3 fruit fly cellular contexts compared by ENCODE assay signal in the genomic region with DNA sequence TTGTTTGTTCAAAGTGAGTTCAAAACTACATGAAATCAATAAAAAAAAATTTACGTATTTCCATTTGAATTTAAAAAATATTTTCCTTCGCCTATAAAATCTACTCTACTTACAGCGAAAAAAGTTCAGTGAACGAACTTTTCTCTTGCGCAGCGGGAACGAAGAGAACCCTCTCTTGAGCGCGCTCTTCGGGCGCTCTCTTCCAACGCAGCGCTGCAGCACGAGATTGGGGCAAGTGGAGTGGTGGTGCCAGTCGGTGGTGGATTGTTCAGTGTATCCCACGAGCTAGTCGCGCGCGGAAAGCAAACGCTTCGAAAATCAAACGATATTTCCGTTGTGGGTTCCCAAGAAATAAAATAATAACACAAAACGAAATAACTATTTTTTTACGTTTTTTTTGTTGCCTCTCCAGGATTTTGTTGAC.
TF ChIP-seq lines count a peak whose summit lies in the region.

A gene (plus strand): TSS at position 272 of the 424 bp plus-strand sequence.

TF ChIP-seq in whole organism, embryonic, 481 proteins besides CTCF, POLR2A, EP300 and RAD21 (continued from another document and continues in another):
- TF ChIP-seq fd3F (GFP tag; optimal IDR thresholded peaks at IDR 0.05; lab: Kevin White, UChicago): no peak
- no peak for TF ChIP-seq ap (GFP tag; IDR thresholded peaks at IDR 0.05; lab: Robert Waterston, UW)
- no peak for TF ChIP-seq NfI (GFP tag; optimal IDR thresholded peaks at IDR 0.05; lab: Kevin White, UChicago)
- no peak for TF ChIP-seq CG14965 (GFP tag; optimal IDR thresholded peaks at IDR 0.05; lab: Kevin White, UChicago; ENCODE audit: borderline replicate concordance)
- no peak for TF ChIP-seq Vsx1 (GFP tag; optimal IDR thresholded peaks at IDR 0.05; lab: Kevin White, UChicago)
- peak; percentile 33; the same call in 1 of the 2 replicates for TF ChIP-seq crol (GFP tag; IDR thresholded peaks at IDR 0.05; lab: Robert Waterston, UW)
- no peak for TF ChIP-seq da (GFP tag; optimal IDR thresholded peaks at IDR 0.05; lab: Kevin White, UChicago)
- peak; percentile 79 for TF ChIP-seq yki (optimal IDR thresholded peaks at IDR 0.05; lab: Kevin White, UChicago)
- peak in 1 of 2 experiments; percentile 46 for TF ChIP-seq Eip74EF (GFP tag; optimal IDR thresholded peaks at IDR 0.05; lab: Kevin White, UChicago)
- no peak for TF ChIP-seq CG4617 (GFP tag; optimal IDR thresholded peaks at IDR 0.05; lab: Kevin White, UChicago; ENCODE audit: borderline replicate concordance)
- no peak for TF ChIP-seq CG10565 (GFP tag; optimal IDR thresholded peaks at IDR 0.05; lab: Kevin White, UChicago)
- TF ChIP-seq CG31441 (GFP tag; IDR thresholded peaks at IDR 0.05; lab: Robert Waterston, UW): no peak
- TF ChIP-seq Jarid2 (GFP tag; optimal IDR thresholded peaks at IDR 0.05; lab: Kevin White, UChicago): peak; percentile 78
- peak in 1 of 2 experiments; percentile 11 for TF ChIP-seq bsh (GFP tag; optimal IDR thresholded peaks at IDR 0.05; lab: Kevin White, UChicago)
- no peak for TF ChIP-seq Hsf (GFP tag; optimal IDR thresholded peaks at IDR 0.05; lab: Kevin White, UChicago)
- TF ChIP-seq seq (GFP tag; IDR thresholded peaks at IDR 0.05; lab: Robert Waterston, UW): peak; percentile 43; the same call in 1 of the 2 replicates
- TF ChIP-seq Myb (GFP tag; optimal IDR thresholded peaks at IDR 0.05; lab: Kevin White, UChicago): no peak
- TF ChIP-seq CG15479 (GFP tag; optimal IDR thresholded peaks at IDR 0.05; lab: Kevin White, UChicago): no peak
- TF ChIP-seq onecut (GFP tag; IDR thresholded peaks at IDR 0.05; lab: Robert Waterston, UW): 0 out of 2 replicates have a peak, but pooled peaks have one; percentile 5
- peak; percentile 31; the same call in 1 of the 3 replicates for TF ChIP-seq z (GFP tag; IDR thresholded peaks at IDR 0.05; lab: Robert Waterston, UW)
- TF ChIP-seq D19B (GFP tag; optimal IDR thresholded peaks at IDR 0.05; lab: Kevin White, UChicago): no peak
- TF ChIP-seq CG7357 (GFP tag; IDR thresholded peaks at IDR 0.05; lab: Robert Waterston, UW): no peak
- peak; percentile 3 for TF ChIP-seq Deaf1 (tag; optimal IDR thresholded peaks at IDR 0.05; lab: Kevin White, UChicago)
- TF ChIP-seq Trl (optimal IDR thresholded peaks at IDR 0.05; lab: Kevin White, UChicago): peak; percentile 69 to 92
- TF ChIP-seq Trl (GFP tag; optimal IDR thresholded peaks at IDR 0.05; lab: Kevin White, UChicago): no peak
- TF ChIP-seq Nf-YA (GFP tag; IDR thresholded peaks at IDR 0.05; lab: Robert Waterston, UW): no peak
- peak; percentile 66 for TF ChIP-seq kah (GFP tag; optimal IDR thresholded peaks at IDR 0.05; lab: Kevin White, UChicago)
- TF ChIP-seq CG42726 (GFP tag; IDR thresholded peaks at IDR 0.05; lab: Robert Waterston, UW; ENCODE audit: partially characterized antibody): no peak
- TF ChIP-seq fu2 (GFP tag; optimal IDR thresholded peaks at IDR 0.05; lab: Kevin White, UChicago): no peak
- no peak for TF ChIP-seq pum (GFP tag; optimal IDR thresholded peaks at IDR 0.05; lab: Kevin White, UChicago)
- TF ChIP-seq MTF-1 (GFP tag; optimal IDR thresholded peaks at IDR 0.05; lab: Kevin White, UChicago; ENCODE audit: borderline replicate concordance): no peak
- TF ChIP-seq Hmx (GFP tag; optimal IDR thresholded peaks at IDR 0.05; lab: Kevin White, UChicago): no peak
- TF ChIP-seq sens (GFP tag; lab: Kevin White, UChicago): peak; percentile 7
- TF ChIP-seq CG1832 (GFP tag; optimal IDR thresholded peaks at IDR 0.05; lab: Kevin White, UChicago): no peak
- TF ChIP-seq CG17568 (GFP tag; optimal IDR thresholded peaks at IDR 0.05; lab: Kevin White, UChicago): peak; percentile 4
- no peak for TF ChIP-seq CG31224 (GFP tag; IDR thresholded peaks at IDR 0.05; lab: Robert Waterston, UW)
- TF ChIP-seq CG2129 (GFP tag; IDR thresholded peaks at IDR 0.05; lab: Robert Waterston, UW; ENCODE audit: partially characterized antibody): no peak
- TF ChIP-seq HLH3B (GFP tag; IDR thresholded peaks at IDR 0.05; lab: Robert Waterston, UW): no peak
- TF ChIP-seq CG11398 (GFP tag; optimal IDR thresholded peaks at IDR 0.05; lab: Kevin White, UChicago): no peak
- TF ChIP-seq CG7963 (GFP tag; IDR thresholded peaks at IDR 0.05; lab: Robert Waterston, UW; ENCODE audit: partially characterized antibody): no peak
- TF ChIP-seq Dll (GFP tag; IDR thresholded peaks at IDR 0.05; lab: Robert Waterston, UW; ENCODE audit: partially characterized antibody): peak; percentile 33; the same call in 1 of the 4 replicates

TF ChIP-seq in whole organism, prepupa, 60 proteins besides CTCF, POLR2A, EP300 and RAD21 (continued from another document):
- TF ChIP-seq CG34406 (GFP tag; optimal IDR thresholded peaks at IDR 0.05; lab: Kevin White, UChicago) (no peak), Eip93F (GFP tag; optimal IDR thresholded peaks at IDR 0.05; lab: Kevin White, UChicago) (peak; percentile 43), eg (GFP tag; IDR thresholded peaks at IDR 0.05; lab: Robert Waterston, UW) (peak; percentile 64), dac (GFP tag; optimal IDR thresholded peaks at IDR 0.05; lab: Kevin White, UChicago) (no peak), fd59A (GFP tag; optimal IDR thresholded peaks at IDR 0.05; lab: Kevin White, UChicago) (no peak), Sox102F (GFP tag; optimal IDR thresholded peaks at IDR 0.05; lab: Kevin White, UChicago) (peak; percentile 64), CG31627 (GFP tag; optimal IDR thresholded peaks at IDR 0.05; lab: Kevin White, UChicago) (no peak), Sox14 (GFP tag; optimal IDR thresholded peaks at IDR 0.05; lab: Kevin White, UChicago) (no peak), lz (GFP tag; optimal IDR thresholded peaks at IDR 0.05; lab: Kevin White, UChicago) (no peak), Hr39 (GFP tag; optimal IDR thresholded peaks at IDR 0.05; lab: Kevin White, UChicago) (no peak), topi (GFP tag; optimal IDR thresholded peaks at IDR 0.05; lab: Kevin White, UChicago) (peak; percentile 24), Hr4 (GFP tag; optimal IDR thresholded peaks at IDR 0.05; lab: Kevin White, UChicago) (no peak), ss (GFP tag; optimal IDR thresholded peaks at IDR 0.05; lab: Kevin White, UChicago) (peak; percentile 2 to 34), OdsH (GFP tag; optimal IDR thresholded peaks at IDR 0.05; lab: Kevin White, UChicago) (no peak), achi (GFP tag; optimal IDR thresholded peaks at IDR 0.05; lab: Kevin White, UChicago) (no peak), CG7368 (GFP tag; optimal IDR thresholded peaks at IDR 0.05; lab: Kevin White, UChicago) (no peak), CG15336 (GFP tag; IDR thresholded peaks at IDR 0.05; lab: Robert Waterston, UW) (peak; percentile 62; the same call in 1 of the 2 replicates), Met (GFP tag; optimal IDR thresholded peaks at IDR 0.05; lab: Kevin White, UChicago) (peak; percentile 61), CG6792 (GFP tag; optimal IDR thresholded peaks at IDR 0.05; lab: Kevin White, UChicago) (no peak), CG6276 (GFP tag; optimal IDR thresholded peaks at IDR 0.05; lab: Kevin White, UChicago) (peak; percentile 46), CG11294 (GFP tag; IDR thresholded peaks at IDR 0.05; lab: Robert Waterston, UW) (no peak), svp (GFP tag; lab: Kevin White, UChicago) (no peak), pdm3 (GFP tag; optimal IDR thresholded peaks at IDR 0.05; lab: Kevin White, UChicago) (no peak), Sox15 (GFP tag; optimal IDR thresholded peaks at IDR 0.05; lab: Kevin White, UChicago) (no peak), spab (GFP tag; optimal IDR thresholded peaks at IDR 0.05; lab: Kevin White, UChicago) (no peak), Eip75B (GFP tag; optimal IDR thresholded peaks at IDR 0.05; lab: Kevin White, UChicago) (peak; percentile 35), CG6854 (GFP tag; optimal IDR thresholded peaks at IDR 0.05; lab: Kevin White, UChicago) (peak; percentile 66), Ets21C (GFP tag; optimal IDR thresholded peaks at IDR 0.05; lab: Kevin White, UChicago) (no peak), fkh (GFP tag; optimal IDR thresholded peaks at IDR 0.05; lab: Kevin White, UChicago) (no peak), esn (GFP tag; optimal IDR thresholded peaks at IDR 0.05; lab: Kevin White, UChicago) (peak; percentile 21), CG1621 (tag; optimal IDR thresholded peaks at IDR 0.05; lab: Kevin White, UChicago) (no peak), CG10631 (GFP tag; optimal IDR thresholded peaks at IDR 0.05; lab: Kevin White, UChicago) (no peak), CG4318 (GFP tag; optimal IDR thresholded peaks at IDR 0.05; lab: Kevin White, UChicago) (no peak), dsx (GFP tag; optimal IDR thresholded peaks at IDR 0.05; lab: Kevin White, UChicago; ENCODE audit: poor library complexity, severe bottlenecking) (peak; percentile 1), Lpt (GFP tag; optimal IDR thresholded peaks at IDR 0.05; lab: Kevin White, UChicago) (no peak), CG6808 (GFP tag; optimal IDR thresholded peaks at IDR 0.05; lab: Kevin White, UChicago) (no peak), salr (GFP tag; optimal IDR thresholded peaks at IDR 0.05; lab: Kevin White, UChicago) (no peak), CG3032 (tag; optimal IDR thresholded peaks at IDR 0.05; lab: Kevin White, UChicago) (no peak)

TF ChIP-seq in whole organism, wandering third instar larva, 38 proteins besides CTCF, POLR2A, EP300 and RAD21 (continued from another document):
- TF ChIP-seq dmrt93B (GFP tag; optimal IDR thresholded peaks at IDR 0.05; lab: Kevin White, UChicago): no peak
- TF ChIP-seq usp (GFP tag; optimal IDR thresholded peaks at IDR 0.05; lab: Kevin White, UChicago): no peak
- TF ChIP-seq sage (GFP tag; optimal IDR thresholded peaks at IDR 0.05; lab: Kevin White, UChicago): peak; percentile 61
- TF ChIP-seq h (GFP tag; optimal IDR thresholded peaks at IDR 0.05; lab: Kevin White, UChicago): no peak
- TF ChIP-seq OdsH (GFP tag; optimal IDR thresholded peaks at IDR 0.05; lab: Kevin White, UChicago): no peak
- TF ChIP-seq brk (GFP tag; optimal IDR thresholded peaks at IDR 0.05; lab: Kevin White, UChicago): peak; percentile 30
- no peak for TF ChIP-seq tai (GFP tag; optimal IDR thresholded peaks at IDR 0.05; lab: Kevin White, UChicago)
- no peak for TF ChIP-seq N (GFP tag; optimal IDR thresholded peaks at IDR 0.05; lab: Kevin White, UChicago)
- TF ChIP-seq GATAd (GFP tag; optimal IDR thresholded peaks at IDR 0.05; lab: Kevin White, UChicago): no peak
- no peak for TF ChIP-seq jim (GFP tag; optimal IDR thresholded peaks at IDR 0.05; lab: Kevin White, UChicago)
- TF ChIP-seq dsf (GFP tag; optimal IDR thresholded peaks at IDR 0.05; lab: Kevin White, UChicago; ENCODE audit: borderline replicate concordance): no peak
- TF ChIP-seq sv (GFP tag; optimal IDR thresholded peaks at IDR 0.05; lab: Kevin White, UChicago): no peak
TF ChIP-seq in whole organism, wandering third instar larva: peak in this region for 7.
